Fruit fly (Drosophila melanogaster) whole organism, embryonic: ENCODE measurements around the gene CG4328.

Source experiments
- Ada2b ChIP-seq: fragments of 200-800 bp; sonication (Bioruptor generic); IDR thresholded peaks from 2 replicates; pipeline ENCODE4 v1.3.6; 2022; ENCODE audit warnings: missing biosample characterization, missing genetic modification characterization
- Blimp-1 ChIP-seq: fragments of 200-800 bp; sonication (Bioruptor generic); optimal IDR thresholded peaks from 3 replicates; lab custom pipeline; 2018; ENCODE audit warnings: missing biosample characterization, missing genetic modification characterization, mild to moderate bottlenecking, moderate library complexity, missing genetic modification reagents
- CG10274 ChIP-seq: fragments of 200-800 bp; sonication (Bioruptor generic); optimal IDR thresholded peaks from 3 replicates; lab custom pipeline; 2017; ENCODE audit warnings: missing biosample characterization, mild to moderate bottlenecking, missing genetic modification characterization
- CG11247 ChIP-seq: fragments of 200-800 bp; sonication (Bioruptor generic); IDR thresholded peaks from 2 replicates; pipeline ENCODE4 v1.3.6; 2022; ENCODE audit warnings: missing biosample characterization, missing genetic modification characterization
- CG11398 ChIP-seq: fragments of 200-800 bp; sonication (Bioruptor generic); optimal IDR thresholded peaks from 2 replicates; lab custom pipeline; 2016; ENCODE audit warnings: missing biosample characterization, missing genetic modification characterization
- CG1233 ChIP-seq: fragments of 200-800 bp; sonication (Bioruptor generic); optimal IDR thresholded peaks from 4 replicates; lab custom pipeline; 2018; ENCODE audit warnings: missing biosample characterization, mild to moderate bottlenecking, missing genetic modification characterization
- CG14050 ChIP-seq: fragments of 200-800 bp; sonication (Bioruptor generic); IDR thresholded peaks from 3 replicates; pipeline ENCODE4 v1.3.6; 2022; ENCODE audit warnings: missing biosample characterization, missing genetic modification characterization
- CG15073 ChIP-seq: fragments of 200-800 bp; sonication (Bioruptor generic); optimal IDR thresholded peaks from 2 replicates; lab custom pipeline; 2016; ENCODE audit warnings: missing biosample characterization, missing genetic modification characterization
- CG15269 ChIP-seq: fragments of 200-800 bp; sonication (Bioruptor generic); optimal IDR thresholded peaks from 2 replicates; lab custom pipeline; 2018; ENCODE audit warnings: missing biosample characterization, mild to moderate bottlenecking, missing genetic modification characterization, moderate library complexity
- CG17385 ChIP-seq: fragments of 200-800 bp; sonication (Bioruptor generic); optimal IDR thresholded peaks from 3 replicates; lab custom pipeline; 2018; ENCODE audit warnings: missing biosample characterization, mild to moderate bottlenecking, missing genetic modification characterization
- CG17912 ChIP-seq: fragments of 200-800 bp; sonication (Bioruptor generic); optimal IDR thresholded peaks from 2 replicates; lab custom pipeline; 2018; ENCODE audit warnings: missing biosample characterization, mild to moderate bottlenecking, missing genetic modification characterization
- CG2129 ChIP-seq: fragments of 200-800 bp; sonication (Bioruptor generic); IDR thresholded peaks from 2 replicates; pipeline ENCODE4 v1.3.6; 2022; ENCODE audit warnings: missing biosample characterization, missing genetic modification characterization; ENCODE audit not compliant: partially characterized antibody
- CG2199 ChIP-seq: fragments of 200-800 bp; sonication (Bioruptor generic); IDR thresholded peaks from 3 replicates; pipeline ENCODE4 v1.3.6; 2022; ENCODE audit warnings: missing biosample characterization, missing genetic modification characterization
- CG6254 ChIP-seq: fragments of 200-800 bp; sonication (Bioruptor generic); optimal IDR thresholded peaks from 3 replicates; lab custom pipeline; 2017; ENCODE audit warnings: mild to moderate bottlenecking, missing biosample characterization, missing genetic modification reagents, missing genetic modification characterization
- CG6683 ChIP-seq: fragments of 200-800 bp; sonication (Bioruptor generic); optimal IDR thresholded peaks from 2 replicates; lab custom pipeline; 2017; ENCODE audit warnings: missing biosample characterization, mild to moderate bottlenecking, missing genetic modification characterization, missing genetic modification reagents
- CG7556 ChIP-seq: fragments of 200-800 bp; sonication (Bioruptor generic); optimal IDR thresholded peaks from 2 replicates; lab custom pipeline; 2017; ENCODE audit warnings: missing biosample characterization, mild to moderate bottlenecking, missing genetic modification characterization
- CG8089 ChIP-seq: fragments of 200-800 bp; sonication (Bioruptor generic); optimal IDR thresholded peaks from 3 replicates; lab custom pipeline; 2016; ENCODE audit warnings: missing biosample characterization, missing genetic modification characterization
- CG9437 ChIP-seq: fragments of 200-800 bp; sonication (Bioruptor generic); optimal IDR thresholded peaks from 2 replicates; lab custom pipeline; 2018; ENCODE audit warnings: missing biosample characterization, mild to moderate bottlenecking, missing genetic modification characterization
- CG9727 ChIP-seq: fragments of 200-800 bp; sonication (Bioruptor generic); optimal IDR thresholded peaks from 3 replicates; lab custom pipeline; 2017; ENCODE audit warnings: missing biosample characterization, mild to moderate bottlenecking, missing genetic modification characterization
- CG9932 ChIP-seq: fragments of 200-800 bp; sonication (Bioruptor generic); IDR thresholded peaks from 2 replicates; pipeline ENCODE4 v1.3.6; 2022; ENCODE audit warnings: missing biosample characterization, missing genetic modification characterization
- Dip2 ChIP-seq: fragments of 200-800 bp; sonication (Bioruptor generic); IDR thresholded peaks from 2 replicates; pipeline ENCODE4 v1.3.6; 2022; ENCODE audit warnings: missing biosample characterization, missing genetic modification characterization
- Ets97D ChIP-seq: fragments of 200-800 bp; sonication (Bioruptor generic); optimal IDR thresholded peaks from 3 replicates; lab custom pipeline; 2016; ENCODE audit warnings: missing biosample characterization, missing genetic modification characterization
- H2.0 ChIP-seq: fragments of 200-800 bp; sonication (Bioruptor generic); IDR thresholded peaks from 2 replicates; pipeline ENCODE4 v1.3.6; 2022; ENCODE audit warnings: missing biosample characterization, missing genetic modification characterization
- Meics ChIP-seq: fragments of 200-800 bp; sonication (Bioruptor generic); optimal IDR thresholded peaks from 2 replicates; lab custom pipeline; 2017; ENCODE audit warnings: missing biosample characterization, mild to moderate bottlenecking, missing genetic modification characterization
- Mrtf ChIP-seq: fragments of 200-800 bp; sonication (Bioruptor generic); IDR thresholded peaks from 3 replicates; pipeline ENCODE4 v1.3.6; 2022; ENCODE audit warnings: missing biosample characterization, missing genetic modification characterization
- Neu2 ChIP-seq: fragments of 200-800 bp; sonication (Bioruptor generic); optimal IDR thresholded peaks from 3 replicates; lab custom pipeline; 2016; ENCODE audit warnings: missing biosample characterization, missing genetic modification characterization, borderline replicate concordance
- Nf-YB ChIP-seq: fragments of 200-800 bp; sonication (Bioruptor generic); optimal IDR thresholded peaks from 3 replicates; lab custom pipeline; 2019; ENCODE audit warnings: missing biosample characterization, mild to moderate bottlenecking, missing genetic modification characterization, moderate library complexity
- Oli ChIP-seq: fragments of 200-800 bp; sonication (Bioruptor generic); optimal IDR thresholded peaks from 2 replicates; lab custom pipeline; 2018; ENCODE audit warnings: missing biosample characterization, mild to moderate bottlenecking, missing genetic modification characterization, moderate library complexity
- Taf1 ChIP-seq: fragments of 200-800 bp; sonication (Bioruptor generic); IDR thresholded peaks from 2 replicates; pipeline ENCODE4 v1.3.6; 2022; ENCODE audit warnings: missing biosample characterization, missing genetic modification characterization
- Trl ChIP-seq, 3 experiments: fragments of >200 bp in 2 of 3; fragments of 200-800 bp in 1 of 3; sonication (Bioruptor generic) in 1 of 3; optimal IDR thresholded peaks; 2 replicates in 1 of 3; 3 replicates in 2 of 3; lab custom pipeline; 2016 to 2017; ENCODE audit warnings: missing biosample characterization in 1 of 3, missing genetic modification characterization in 1 of 3
- amos ChIP-seq: fragments of 200-800 bp; sonication (Bioruptor generic); IDR thresholded peaks from 2 replicates; pipeline ENCODE4 v1.3.6; 2022; ENCODE audit warnings: missing biosample characterization, missing genetic modification characterization; ENCODE audit not compliant: partially characterized antibody
- danr ChIP-seq: fragments of 200-800 bp; sonication (Bioruptor generic); IDR thresholded peaks from 2 replicates; pipeline ENCODE4 v1.3.6; 2022; ENCODE audit warnings: missing biosample characterization, missing genetic modification characterization
- disco-r ChIP-seq: fragments of 200-800 bp; sonication (Bioruptor generic); optimal IDR thresholded peaks from 2 replicates; lab custom pipeline; 2016; ENCODE audit warnings: missing biosample characterization, missing genetic modification characterization
- dmrt99B ChIP-seq: fragments of 200-800 bp; sonication (Bioruptor generic); optimal IDR thresholded peaks from 2 replicates; lab custom pipeline; 2018; ENCODE audit warnings: missing biosample characterization, mild to moderate bottlenecking, missing genetic modification characterization, moderate library complexity
- dpn ChIP-seq, 2 experiments: fragments of 200-800 bp; sonication (Bioruptor generic); optimal IDR thresholded peaks; 3 replicates each; lab custom pipeline; 2016; ENCODE audit warnings: missing biosample characterization in 2 of 2, missing genetic modification characterization in 2 of 2
- en ChIP-seq: fragments of 200-800 bp; sonication (Bioruptor generic); optimal IDR thresholded peaks from 2 replicates; lab custom pipeline; 2016; ENCODE audit warnings: missing biosample characterization, missing genetic modification characterization
- eve ChIP-seq, 2 experiments: fragments of >200 bp; optimal IDR thresholded peaks; 2 replicates each; lab custom pipeline; 2017; ENCODE audit warnings: missing biosample characterization in 2 of 2, missing genetic modification characterization in 2 of 2
- ftz-f1 ChIP-seq: fragments of 200-800 bp; sonication (Bioruptor generic); optimal IDR thresholded peaks from 2 replicates; lab custom pipeline; 2016; ENCODE audit warnings: missing biosample characterization, missing genetic modification characterization
- gce ChIP-seq: fragments of 200-800 bp; sonication (Bioruptor generic); IDR thresholded peaks from 3 replicates; pipeline ENCODE4 v1.3.6; 2022; ENCODE audit warnings: missing biosample characterization, missing genetic modification characterization
- hkb ChIP-seq, 2 experiments: fragments of 200-800 bp in 1 of 2; fragments of >200 bp in 1 of 2; sonication (Bioruptor generic) in 1 of 2; IDR thresholded peaks in 1 of 2; optimal IDR thresholded peaks in 1 of 2; 2 replicates each; pipeline versions ENCODE4 v1.3.6 to Lab custom; 2017 to 2022; ENCODE audit warnings: missing biosample characterization in 1 of 2, missing genetic modification characterization in 1 of 2
- mam ChIP-seq: fragments of 200-800 bp; sonication (Bioruptor generic); optimal IDR thresholded peaks from 3 replicates; lab custom pipeline; 2016; ENCODE audit warnings: missing biosample characterization, missing genetic modification characterization
- pfk ChIP-seq: fragments of 200-800 bp; sonication (Bioruptor generic); optimal IDR thresholded peaks from 2 replicates; lab custom pipeline; 2018; ENCODE audit warnings: missing biosample characterization, mild to moderate bottlenecking, missing genetic modification characterization, moderate library complexity
- pros ChIP-seq: fragments of 200-800 bp; sonication (Bioruptor generic); optimal IDR thresholded peaks from 3 replicates; lab custom pipeline; 2019; ENCODE audit warnings: missing biosample characterization, mild to moderate bottlenecking, missing genetic modification characterization, moderate library complexity
- sens ChIP-seq: fragments of 200-800 bp; sonication (Bioruptor generic); peaks from one replicate; lab custom pipeline; 2016; ENCODE audit warnings: missing biosample characterization, missing genetic modification characterization
- slp2 ChIP-seq: fragments of 200-800 bp; sonication (Bioruptor generic); optimal IDR thresholded peaks from 2 replicates; lab custom pipeline; 2016; ENCODE audit warnings: missing biosample characterization, missing genetic modification characterization
- sna ChIP-seq: fragments of 200-800 bp; sonication (Bioruptor generic); IDR thresholded peaks from 2 replicates; pipeline ENCODE4 v1.3.6; 2022; ENCODE audit warnings: missing biosample characterization, missing genetic modification characterization; ENCODE audit not compliant: partially characterized antibody
- sob ChIP-seq: fragments of 200-800 bp; sonication (Bioruptor generic); IDR thresholded peaks from 2 replicates; pipeline ENCODE4 v1.3.6; 2022; ENCODE audit warnings: missing biosample characterization, missing genetic modification characterization

Gene CG4328

DNA sequence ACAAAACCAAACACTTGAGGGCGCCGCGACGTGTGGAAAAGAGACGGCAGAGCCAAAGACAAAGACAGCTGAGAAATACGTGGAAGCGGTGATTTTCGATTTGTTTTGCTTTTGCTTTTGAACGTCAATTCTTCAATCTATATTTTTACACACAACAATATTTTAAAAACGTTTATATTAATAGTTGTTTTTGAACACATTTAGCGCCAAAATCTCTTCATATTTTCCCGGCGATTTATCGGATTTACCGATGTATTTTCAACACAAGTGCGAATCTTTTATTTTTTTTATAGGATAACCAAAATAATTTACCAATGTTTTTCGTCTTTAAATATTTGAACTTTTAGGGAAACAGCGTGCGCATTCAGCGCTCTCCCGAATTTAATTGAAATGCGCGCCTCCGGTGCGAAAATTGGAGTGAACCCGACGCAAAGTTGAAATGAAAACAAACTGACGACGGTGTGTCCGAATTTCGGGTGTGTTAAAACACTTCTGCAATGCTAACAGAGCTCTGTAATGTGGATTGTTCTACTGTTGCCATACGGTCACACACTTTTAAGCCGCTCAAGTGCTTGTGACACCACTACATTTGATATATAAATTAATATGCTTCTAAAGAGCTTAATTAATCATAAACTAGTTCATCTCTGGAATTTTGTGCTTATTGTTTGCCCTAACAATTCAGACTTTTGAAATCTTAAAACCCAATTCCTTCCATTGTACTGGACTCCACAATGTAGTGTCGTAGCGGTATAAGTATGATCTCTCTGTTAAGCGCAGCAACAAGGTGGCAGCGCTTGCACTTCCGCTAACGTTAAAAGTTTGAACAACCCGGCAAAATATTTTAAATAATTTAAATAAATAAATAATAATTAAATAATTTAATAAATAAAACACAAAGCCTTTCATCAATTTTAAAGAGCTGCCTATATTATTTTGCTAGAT is 29.3 kb downstream of the CG4328 start, which contains the start of gene app (continued):
- TF ChIP-seq CG8089 (GFP tag; lab: Kevin White, UChicago) = peak; percentile 56
- TF ChIP-seq ftz-f1 (GFP tag; lab: Kevin White, UChicago) = no peak
- peak; percentile 83 for TF ChIP-seq CG11247 (GFP tag; lab: Robert Waterston, UW)
- TF ChIP-seq CG11398 (GFP tag; lab: Kevin White, UChicago) = peak; percentile 41
- peak; percentile 75 for TF ChIP-seq CG10274
- TF ChIP-seq dmrt99B (tag; lab: Kevin White, UChicago) = peak; percentile 85
- TF ChIP-seq sens (GFP tag; lab: Kevin White, UChicago) = peak; percentile 91
- TF ChIP-seq Mrtf (GFP tag; lab: Robert Waterston, UW) = peak; percentile 82
- TF ChIP-seq dpn (GFP tag; optimal IDR thresholded peaks at IDR 0.05; lab: Kevin White, UChicago) = peak; percentile 81 to 84
- TF ChIP-seq CG6683 = peak; percentile 55
- peak; percentile 11 for TF ChIP-seq en (GFP tag; lab: Kevin White, UChicago)
- peak; percentile 89 for TF ChIP-seq CG1233 (GFP tag; lab: Kevin White, UChicago)
- peak; percentile 89 for TF ChIP-seq sob
- TF ChIP-seq CG17385 (GFP tag; lab: Kevin White, UChicago) = peak; percentile 83
- peak; percentile 74 for TF ChIP-seq Blimp-1
- TF ChIP-seq H2.0 (GFP tag; lab: Robert Waterston, UW) = peak; percentile 90
- TF ChIP-seq amos = no peak; the same call in 1 of the 2 replicates
- TF ChIP-seq Trl (optimal IDR thresholded peaks at IDR 0.05; lab: Kevin White, UChicago) = no peak
- TF ChIP-seq Trl (GFP tag; optimal IDR thresholded peaks at IDR 0.05; lab: Kevin White, UChicago) = peak; percentile 70
- peak; percentile 98 for TF ChIP-seq Ets97D (GFP tag; lab: Kevin White, UChicago)
- TF ChIP-seq CG7556 (GFP tag; lab: Kevin White, UChicago) = peak; percentile 81
- peak; percentile 2 for TF ChIP-seq pros (GFP tag; lab: Kevin White, UChicago)
- TF ChIP-seq CG9437 (GFP tag; lab: Kevin White, UChicago) = peak; percentile 80
- TF ChIP-seq Neu2 (GFP tag; lab: Kevin White, UChicago) = peak; percentile 37
- peak; percentile 72 for TF ChIP-seq slp2
- peak; percentile 90 for TF ChIP-seq CG9727 (GFP tag; lab: Kevin White, UChicago)
- no peak for TF ChIP-seq CG2129 (GFP tag; lab: Robert Waterston, UW)
- TF ChIP-seq CG15073 (GFP tag; lab: Kevin White, UChicago) = peak; percentile 0
- TF ChIP-seq Taf1 (GFP tag; lab: Robert Waterston, UW) = 0 out of 2 replicates have a peak, but pooled peaks have one; percentile 42
- TF ChIP-seq mam = peak; percentile 74
- TF ChIP-seq sna (GFP tag; lab: Robert Waterston, UW) = no peak
- peak; percentile 29 for TF ChIP-seq hkb (optimal IDR thresholded peaks at IDR 0.05; lab: Kevin White, UChicago)
- TF ChIP-seq hkb (GFP tag; IDR thresholded peaks at IDR 0.05; lab: Robert Waterston, UW) = peak; percentile 91
- TF ChIP-seq Ada2b = peak; percentile 84
- TF ChIP-seq Meics = peak; percentile 91
- TF ChIP-seq CG2199 = peak; percentile 77; the same call in 1 of the 3 replicates
- peak; percentile 65 for TF ChIP-seq disco-r
- peak; percentile 63 for TF ChIP-seq pfk (GFP tag; lab: Kevin White, UChicago)
- peak; percentile 73 for TF ChIP-seq CG6254
- peak; percentile 86 for TF ChIP-seq gce (GFP tag; lab: Robert Waterston, UW)
- TF ChIP-seq CG15269 = peak; percentile 90
- TF ChIP-seq Nf-YB (GFP tag; lab: Kevin White, UChicago) = peak; percentile 53
- TF ChIP-seq eve (GFP tag; optimal IDR thresholded peaks at IDR 0.05; lab: Kevin White, UChicago) = peak in 1 of 2 experiments; percentile 36
- peak; percentile 88 for TF ChIP-seq CG14050 (GFP tag; lab: Robert Waterston, UW)
- no peak for TF ChIP-seq Dip2 (GFP tag; lab: Robert Waterston, UW)
- TF ChIP-seq CG17912 = peak; percentile 89
- peak; percentile 88 for TF ChIP-seq Oli (tag; lab: Kevin White, UChicago)
- TF ChIP-seq danr (GFP tag; lab: Robert Waterston, UW) = peak; percentile 81
- TF ChIP-seq CG9932 (GFP tag; lab: Robert Waterston, UW) = peak; percentile 89
